Worm (Caenorhabditis elegans) whole organism, L3 larva: ENCODE results near the gene gtap-1.

Experiments
- R02D3.7 ChIP-seq: fragments of 150-350 bp; optimal IDR thresholded peaks from 2 replicates; lab custom pipeline; 2014; ENCODE audit warnings: missing biosample characterization, missing genetic modification characterization
- ZK546.5 ChIP-seq: sonication (generic microtip); optimal IDR thresholded peaks from 2 replicates; lab custom pipeline; 2017; ENCODE audit warnings: missing biosample characterization, missing genetic modification characterization
- aly-2 ChIP-seq: fragments of 150-350 bp; optimal IDR thresholded peaks from 2 replicates; lab custom pipeline; 2014; ENCODE audit warnings: missing biosample characterization, missing genetic modification characterization
- ama-1 ChIP-seq: fragments of 150-350 bp; optimal IDR thresholded peaks from 2 replicates; lab custom pipeline; 2018
- ceh-28 ChIP-seq: fragments of 150-350 bp; optimal IDR thresholded peaks from 2 replicates; lab custom pipeline; 2014; ENCODE audit warnings: missing biosample characterization, missing genetic modification reagents, missing genetic modification characterization
- ceh-82 ChIP-seq: fragments of 150-350 bp; optimal IDR thresholded peaks from 2 replicates; lab custom pipeline; 2014; ENCODE audit warnings: missing biosample characterization, missing genetic modification characterization
- ceh-9 ChIP-seq: sonication (generic microtip); optimal IDR thresholded peaks from 2 replicates; lab custom pipeline; 2018; ENCODE audit warnings: missing biosample characterization, missing genetic modification characterization
- daf-12 ChIP-seq: fragments of 150-350 bp; optimal IDR thresholded peaks from 2 replicates; lab custom pipeline; 2014; ENCODE audit warnings: missing biosample characterization, missing genetic modification reagents, missing genetic modification characterization
- egl-27 ChIP-seq: sonication (generic microtip); optimal IDR thresholded peaks from 4 replicates; lab custom pipeline; 2017; ENCODE audit warnings: missing biosample characterization, missing genetic modification reagents, missing genetic modification characterization
- elt-2 ChIP-seq: sonication (generic microtip); optimal IDR thresholded peaks from 2 replicates; lab custom pipeline; 2016; ENCODE audit warnings: missing genetic modification reagents, mild to moderate bottlenecking, missing genetic modification characterization, missing compliant biosample characterization
- elt-3 ChIP-seq, 3 experiments: fragments of 150-350 bp in 1 of 3; sonication (generic microtip) in 2 of 3; optimal IDR thresholded peaks; 2 replicates in 2 of 3; 4 replicates in 1 of 3; lab custom pipeline; 2014 to 2017; ENCODE audit warnings: missing biosample characterization in 3 of 3, missing genetic modification characterization in 3 of 3
- eor-1 ChIP-seq, 2 experiments: fragments of 150-350 bp; optimal IDR thresholded peaks; 2 replicates each; lab custom pipeline; 2014 to 2018; ENCODE audit warnings: missing biosample characterization in 2 of 2, missing genetic modification characterization in 2 of 2
- fkh-2 ChIP-seq: fragments of 150-350 bp; optimal IDR thresholded peaks from 2 replicates; lab custom pipeline; 2014; ENCODE audit warnings: missing biosample characterization, missing genetic modification reagents, missing genetic modification characterization
- fos-1 ChIP-seq: fragments of 150-350 bp; optimal IDR thresholded peaks from 2 replicates; lab custom pipeline; 2014; ENCODE audit warnings: missing biosample characterization, missing genetic modification characterization
- jun-1 ChIP-seq: fragments of 150-350 bp; optimal IDR thresholded peaks from 2 replicates; lab custom pipeline; 2014; ENCODE audit warnings: missing biosample characterization, missing genetic modification reagents, missing genetic modification characterization
- lin-15B ChIP-seq: fragments of 150-350 bp; optimal IDR thresholded peaks from 2 replicates; lab custom pipeline; 2014; ENCODE audit warnings: missing biosample characterization, missing genetic modification characterization
- lin-39 ChIP-seq: fragments of 150-350 bp; optimal IDR thresholded peaks from 2 replicates; lab custom pipeline; 2018; ENCODE audit warnings: missing biosample characterization, missing genetic modification reagents, missing genetic modification characterization
- lsy-12 ChIP-seq: sonication (generic microtip); optimal IDR thresholded peaks from 2 replicates; lab custom pipeline; 2016; ENCODE audit warnings: mild to moderate bottlenecking, missing genetic modification characterization, missing compliant biosample characterization
- nfya-1 ChIP-seq: sonication (generic microtip); optimal IDR thresholded peaks from 2 replicates; lab custom pipeline; 2017; ENCODE audit warnings: missing genetic modification characterization, mild to moderate bottlenecking, missing compliant biosample characterization, antibody characterized with exemption, moderate library complexity; ENCODE audit not compliant: insufficient read depth
- nhr-11 ChIP-seq: fragments of 150-350 bp; optimal IDR thresholded peaks from 2 replicates; lab custom pipeline; 2014; ENCODE audit warnings: missing biosample characterization, missing genetic modification characterization
- nhr-23 ChIP-seq: fragments of 150-350 bp; optimal IDR thresholded peaks from 2 replicates; lab custom pipeline; 2014; ENCODE audit warnings: missing biosample characterization, missing genetic modification reagents, missing genetic modification characterization
- nhr-237 ChIP-seq: fragments of 150-350 bp; optimal IDR thresholded peaks from 2 replicates; lab custom pipeline; 2014; ENCODE audit warnings: missing biosample characterization, missing genetic modification characterization
- nhr-25 ChIP-seq: sonication (generic microtip); optimal IDR thresholded peaks from 2 replicates; lab custom pipeline; 2017; ENCODE audit warnings: missing biosample characterization, missing genetic modification characterization
- nhr-67 ChIP-seq: fragments of 150-350 bp; optimal IDR thresholded peaks from 2 replicates; lab custom pipeline; 2014; ENCODE audit warnings: missing biosample characterization, missing genetic modification characterization
- nhr-76 ChIP-seq: fragments of 150-350 bp; sonication (generic microtip); optimal IDR thresholded peaks from 5 replicates; lab custom pipeline; 2014; ENCODE audit warnings: missing biosample characterization, missing genetic modification characterization
- nhr-77 ChIP-seq: fragments of 150-350 bp; optimal IDR thresholded peaks from 2 replicates; lab custom pipeline; 2014; ENCODE audit warnings: missing biosample characterization, missing genetic modification characterization
- pqm-1 ChIP-seq: fragments of 150-350 bp; optimal IDR thresholded peaks from 2 replicates; lab custom pipeline; 2017; ENCODE audit warnings: missing biosample characterization, missing genetic modification characterization, inconsistent platforms
- sea-2 ChIP-seq: fragments of 150-350 bp; sonication (generic microtip); optimal IDR thresholded peaks from 4 replicates; lab custom pipeline; 2014; ENCODE audit warnings: missing biosample characterization, missing genetic modification reagents, missing genetic modification characterization
- snpc-4 ChIP-seq: fragments of 150-350 bp; optimal IDR thresholded peaks from 2 replicates; lab custom pipeline; 2014; ENCODE audit warnings: missing biosample characterization, missing genetic modification characterization
- unc-39 ChIP-seq: sonication (generic microtip); optimal IDR thresholded peaks from 4 replicates; lab custom pipeline; 2017; ENCODE audit warnings: missing biosample characterization, missing genetic modification characterization
- unc-62 ChIP-seq: fragments of 150-350 bp; sonication (generic microtip); optimal IDR thresholded peaks from 4 replicates; lab custom pipeline; 2014; ENCODE audit warnings: missing biosample characterization, missing genetic modification reagents, missing genetic modification characterization
- zag-1 ChIP-seq: fragments of 150-350 bp; optimal IDR thresholded peaks from 2 replicates; lab custom pipeline; 2014; ENCODE audit warnings: missing biosample characterization, missing genetic modification characterization
- ztf-11 ChIP-seq: fragments of 150-350 bp; optimal IDR thresholded peaks from 2 replicates; lab custom pipeline; 2014; ENCODE audit warnings: missing biosample characterization, missing genetic modification characterization
- ztf-4 ChIP-seq: fragments of 150-350 bp; optimal IDR thresholded peaks from 2 replicates; lab custom pipeline; 2014; ENCODE audit warnings: missing biosample characterization, missing genetic modification characterization

The gtap-1 gene

DNA sequence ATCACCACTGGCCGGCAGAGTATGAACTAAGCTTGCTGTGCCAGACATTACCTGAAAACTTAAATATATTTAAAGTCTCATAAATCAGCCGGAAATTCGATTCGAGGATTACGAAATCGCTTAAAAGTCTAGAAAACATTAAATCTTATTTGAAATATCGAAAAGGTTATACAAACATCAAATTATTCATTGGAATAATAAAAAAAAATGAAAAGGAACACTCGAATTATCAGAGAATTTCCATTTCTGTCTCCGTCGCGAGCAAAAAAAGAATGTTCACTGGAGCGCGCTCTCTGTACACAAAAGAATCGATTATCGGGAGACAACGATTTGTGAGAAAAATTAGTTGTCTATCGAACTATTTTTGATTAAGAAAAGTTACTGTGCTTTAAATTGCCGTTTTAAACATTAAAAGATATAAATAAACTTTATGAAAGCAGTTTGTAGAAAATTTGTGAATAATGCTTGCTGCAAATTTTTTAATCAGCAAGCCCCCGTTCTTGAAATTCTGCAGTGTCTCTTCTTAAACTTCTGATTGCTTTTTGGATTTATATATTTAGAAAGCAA, 3.2 kb upstream of the gtap-1 start, which contains the start of gene fzo-1 (continued):
- TF ChIP-seq snpc-4 (tag; lab: Kevin White, UChicago), result peak; percentile 29
- no peak for TF ChIP-seq eor-1 (tag; optimal IDR thresholded peaks at IDR 0.05; lab: Kevin White, UChicago)
- TF ChIP-seq nhr-67, result no peak
- no peak for TF ChIP-seq unc-39 (tag; lab: Kevin White, UChicago)
- TF ChIP-seq jun-1 (tag; lab: Kevin White, UChicago), result no peak
- TF ChIP-seq ceh-9, result no peak
- no peak for TF ChIP-seq ama-1 (lab: Kevin White, UChicago)

DNA sequence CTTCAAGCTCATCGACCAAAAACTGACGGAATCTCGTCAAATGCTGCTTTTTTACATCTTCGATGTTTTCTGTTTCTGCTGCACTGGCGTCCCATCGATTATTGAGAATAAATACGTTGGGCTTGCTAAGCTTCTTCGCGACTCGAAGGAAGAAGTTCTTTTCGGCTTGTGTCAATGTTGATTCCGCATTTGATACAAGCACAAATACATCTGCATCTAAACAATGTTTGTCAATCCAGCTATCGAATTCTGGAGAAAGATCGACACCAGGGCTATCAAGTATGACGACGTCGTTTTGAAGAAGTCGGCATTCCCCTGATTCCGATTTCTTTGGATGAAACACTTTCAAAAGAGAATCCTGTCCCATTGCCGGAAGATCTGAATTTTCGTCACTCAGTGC, 2.1 kb upstream of the gtap-1 start:
- TF ChIP-seq ztf-11 (tag; lab: Kevin White, UChicago) (no peak), unc-62 (GFP tag; lab: Kevin White, UChicago) (no peak), fkh-2 (tag; lab: Kevin White, UChicago) (no peak), egl-27 (tag; lab: Kevin White, UChicago) (no peak), ztf-4 (tag; lab: Kevin White, UChicago) (no peak), sea-2 (GFP tag; lab: Kevin White, UChicago) (no peak), R02D3.7 (tag; lab: Kevin White, UChicago) (no peak), zag-1 (tag; lab: Kevin White, UChicago) (no peak), nhr-25 (tag; lab: Kevin White, UChicago) (no peak), nhr-67 (no peak)

DNA sequence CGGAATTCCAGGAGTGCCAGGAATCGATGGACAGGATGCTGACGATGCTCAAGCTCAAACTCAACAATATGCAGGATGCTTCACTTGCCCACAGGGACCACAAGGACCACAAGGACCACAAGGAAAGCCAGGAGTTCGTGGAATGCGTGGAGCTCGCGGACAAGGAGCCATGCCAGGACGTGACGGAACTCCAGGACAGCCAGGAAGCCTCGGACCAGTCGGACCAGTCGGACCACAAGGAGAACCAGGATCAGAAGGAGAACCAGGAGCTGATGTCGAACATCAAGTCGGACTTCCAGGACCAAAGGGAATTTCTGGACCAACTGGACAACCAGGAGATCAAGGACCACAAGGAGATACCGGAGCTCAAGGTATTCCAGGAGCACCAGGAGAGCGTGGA, 1.7 kb downstream of the gtap-1 start:
- TF ChIP-seq nhr-76 (no peak), pqm-1 (tag; lab: Kevin White, UChicago) (no peak), unc-62 (GFP tag; lab: Kevin White, UChicago) (no peak), ZK546.5 (tag; lab: Kevin White, UChicago) (no peak), elt-2 (tag; lab: Kevin White, UChicago) (no peak)

DNA sequence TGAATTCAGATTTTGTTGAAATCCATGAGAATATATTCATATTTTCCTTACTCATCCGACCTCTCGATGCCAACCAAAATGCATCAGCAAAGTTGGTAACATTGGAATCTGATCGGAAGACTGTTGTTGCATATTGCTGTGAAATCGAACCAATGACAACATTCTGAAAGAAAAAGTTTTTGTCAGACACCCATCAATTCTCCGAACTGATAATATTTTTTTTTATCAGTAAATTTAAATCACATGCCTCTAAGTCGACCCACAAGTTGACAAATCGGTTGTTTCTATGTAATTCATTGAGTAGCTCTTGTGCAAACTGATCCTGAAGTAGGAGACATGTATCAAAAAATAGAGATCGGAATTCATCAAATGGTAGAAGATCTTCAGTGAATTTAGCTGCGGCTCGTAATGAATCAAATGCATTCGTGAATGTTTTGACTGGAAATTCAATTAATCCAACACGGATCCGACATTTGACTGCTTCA, 3.1 kb downstream of the gtap-1 start, which contains the start of gene col-74:
Gene col-74, plus strand, starts transcription at position 435 of the 485 bp plus-strand sequence.
- peak; percentile 74 for TF ChIP-seq elt-2 (tag; lab: Kevin White, UChicago)
- TF ChIP-seq ceh-82 (tag; lab: Kevin White, UChicago), result no peak
- TF ChIP-seq pqm-1 (tag; lab: Kevin White, UChicago), result peak; percentile 56

DNA sequence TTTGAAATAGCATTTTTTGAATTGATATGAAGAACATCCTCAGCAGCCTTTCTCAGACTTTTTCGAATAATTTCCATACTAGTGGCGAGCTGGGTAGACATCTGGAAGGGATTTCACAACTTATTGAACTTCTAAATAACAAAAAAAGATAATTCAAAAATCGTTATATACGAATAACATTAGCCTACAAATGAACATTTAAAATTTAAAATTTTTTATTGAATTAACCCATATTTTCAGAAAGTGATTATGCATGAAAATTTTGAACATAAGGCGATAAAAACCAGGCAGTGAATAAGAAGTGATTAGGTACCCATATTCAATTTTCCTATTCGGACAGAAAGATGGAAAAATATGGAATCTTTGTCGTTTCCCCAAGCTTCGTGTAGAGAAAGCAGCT, 4.5 kb downstream of the gtap-1 start, which contains the start of gene ZK1248.11:
Gene ZK1248.11, minus strand, starts transcription at position 101 of the 400 bp plus-strand sequence.
- TF ChIP-seq R02D3.7 (tag; lab: Kevin White, UChicago) (no peak), unc-39 (tag; lab: Kevin White, UChicago) (no peak), fkh-2 (tag; lab: Kevin White, UChicago) (no peak), ZK546.5 (tag; lab: Kevin White, UChicago) (no peak), nhr-77 (tag; lab: Kevin White, UChicago) (no peak), ceh-82 (tag; lab: Kevin White, UChicago) (no peak), nhr-67 (no peak), elt-3 (tag; optimal IDR thresholded peaks at IDR 0.05; lab: Kevin White, UChicago) (no peak), lsy-12 (tag; lab: Kevin White, UChicago) (no peak), aly-2 (tag; lab: Kevin White, UChicago) (no peak), ztf-4 (tag; lab: Kevin White, UChicago) (no peak)

DNA sequence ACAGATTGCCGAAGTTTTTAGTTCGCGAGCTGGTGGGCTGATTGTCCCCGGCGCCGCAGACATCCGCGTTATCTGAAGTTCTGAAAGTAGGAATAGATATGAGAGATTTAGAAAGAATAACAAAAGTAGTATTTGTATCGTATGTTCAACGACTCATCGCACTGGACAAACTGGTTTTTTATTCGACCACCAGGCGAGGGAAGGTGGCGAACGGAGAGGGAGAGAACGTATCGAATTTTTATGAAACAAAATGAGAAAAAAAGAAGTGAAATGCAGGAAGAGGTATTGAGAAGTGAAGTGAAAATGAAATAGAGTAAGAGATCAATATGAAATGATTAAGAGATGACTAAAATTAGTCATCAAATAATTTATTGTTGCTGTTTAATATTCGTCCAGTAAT, 5.7 kb downstream of the gtap-1 start, which contains the start of gene tbc-2:
Gene tbc-2, minus strand, starts transcription at position 80 of the 400 bp plus-strand sequence.
- TF ChIP-seq nhr-23 (peak; percentile 37), nhr-25 (tag; lab: Kevin White, UChicago) (peak; percentile 23), jun-1 (tag; lab: Kevin White, UChicago) (no peak)

DNA sequence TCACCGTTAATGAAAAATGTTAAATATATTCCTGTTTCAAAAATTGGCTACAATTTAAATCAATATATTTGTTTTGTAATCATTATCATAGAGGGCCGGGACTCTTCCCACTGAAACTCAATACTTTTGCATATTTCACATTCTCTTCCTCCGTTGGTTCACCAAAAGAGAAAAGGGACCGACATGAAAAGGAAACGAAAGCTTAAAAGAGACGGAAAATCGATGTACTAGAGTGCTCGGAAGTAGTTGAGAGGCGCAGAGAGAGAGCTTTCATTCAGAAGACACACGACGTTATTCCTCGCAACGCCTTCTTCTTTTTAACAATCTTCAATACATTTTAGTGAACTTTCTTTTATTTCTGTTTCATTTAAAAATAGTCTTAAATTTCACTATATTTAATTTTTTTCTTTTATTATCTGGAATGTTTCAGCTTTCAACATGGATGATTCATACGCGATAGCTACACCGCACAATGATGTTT, 12.7 kb downstream of the gtap-1 start, which contains the start of gene ehs-1:
Gene ehs-1, plus strand, starts transcription at position 431 of the 481 bp plus-strand sequence.
- TF ChIP-seq ceh-28 (tag; lab: Kevin White, UChicago) (no peak), lin-15B (tag; lab: Kevin White, UChicago) (peak; percentile 8), nfya-1 (tag; lab: Kevin White, UChicago) (peak; percentile 43), nhr-11 (tag; lab: Kevin White, UChicago) (no peak), nhr-237 (tag; lab: Kevin White, UChicago) (no peak), zag-1 (tag; lab: Kevin White, UChicago) (no peak), lin-39 (tag; lab: Kevin White, UChicago) (peak; percentile 25), elt-2 (tag; lab: Kevin White, UChicago) (no peak), daf-12 (tag; lab: Kevin White, UChicago) (no peak), snpc-4 (tag; lab: Kevin White, UChicago) (peak; percentile 26), elt-3 (tag; optimal IDR thresholded peaks at IDR 0.05; lab: Kevin White, UChicago) (no peak), fos-1 (tag; lab: Kevin White, UChicago) (no peak), sea-2 (GFP tag; lab: Kevin White, UChicago) (peak; percentile 65)
- TF ChIP-seq, all 47 proteins: peak for 5
